Worm (Caenorhabditis elegans) whole organism, mixed stage, embryonic: ENCODE results near the gene ZK218.3.

ENCODE experiments used
- M03D4.4 ChIP-seq: sonication (generic microtip); optimal IDR thresholded peaks from 2 replicates; lab custom pipeline; 2017; ENCODE audit warnings: mild to moderate bottlenecking, missing genetic modification characterization, missing compliant biosample characterization
- blmp-1 ChIP-seq: fragments of 150-350 bp; optimal IDR thresholded peaks from 2 replicates; lab custom pipeline; 2014; ENCODE audit warnings: missing biosample characterization, missing genetic modification characterization
- ceh-83 ChIP-seq: fragments of 200-800 bp; sonication (Bioruptor generic); optimal IDR thresholded peaks from 2 replicates; lab custom pipeline; 2018; ENCODE audit warnings: mild to moderate bottlenecking, missing genetic modification characterization, missing compliant biosample characterization
- ces-1 ChIP-seq: fragments of 150-350 bp; optimal IDR thresholded peaks from 2 replicates; lab custom pipeline; 2014; ENCODE audit warnings: missing biosample characterization, missing genetic modification reagents, missing genetic modification characterization
- drap-1 ChIP-seq: fragments of 200-800 bp; sonication (Bioruptor generic); optimal IDR thresholded peaks from 3 replicates; lab custom pipeline; 2018; ENCODE audit warnings: mild to moderate bottlenecking, missing genetic modification characterization, missing compliant biosample characterization
- lin-32 ChIP-seq: fragments of 200-800 bp; sonication (Bioruptor generic); optimal IDR thresholded peaks from 2 replicates; lab custom pipeline; 2018; ENCODE audit warnings: mild to moderate bottlenecking, missing genetic modification characterization, missing compliant biosample characterization
- nhr-12 ChIP-seq: fragments of 150-350 bp; optimal IDR thresholded peaks from 2 replicates; lab custom pipeline; 2014; ENCODE audit warnings: missing biosample characterization, missing genetic modification characterization
- nhr-237 ChIP-seq: fragments of 150-350 bp; optimal IDR thresholded peaks from 2 replicates; lab custom pipeline; 2014; ENCODE audit warnings: missing biosample characterization, missing genetic modification characterization
- pha-4 ChIP-seq: fragments of 150-350 bp; optimal IDR thresholded peaks from 2 replicates; lab custom pipeline; 2018; ENCODE audit warnings: missing biosample characterization, missing genetic modification reagents, missing genetic modification characterization
- snpc-4 ChIP-seq: fragments of 150-350 bp; optimal IDR thresholded peaks from 2 replicates; lab custom pipeline; 2014; ENCODE audit warnings: missing biosample characterization, missing genetic modification characterization
- unc-120 ChIP-seq: sonication (generic microtip); optimal IDR thresholded peaks from 2 replicates; lab custom pipeline; 2017; ENCODE audit warnings: missing genetic modification characterization, missing compliant biosample characterization; ENCODE audit not compliant: poor library complexity, severe bottlenecking
- ztf-11 ChIP-seq: fragments of 150-350 bp; optimal IDR thresholded peaks from 2 replicates; lab custom pipeline; 2014; ENCODE audit warnings: missing biosample characterization, missing genetic modification characterization

DNA sequence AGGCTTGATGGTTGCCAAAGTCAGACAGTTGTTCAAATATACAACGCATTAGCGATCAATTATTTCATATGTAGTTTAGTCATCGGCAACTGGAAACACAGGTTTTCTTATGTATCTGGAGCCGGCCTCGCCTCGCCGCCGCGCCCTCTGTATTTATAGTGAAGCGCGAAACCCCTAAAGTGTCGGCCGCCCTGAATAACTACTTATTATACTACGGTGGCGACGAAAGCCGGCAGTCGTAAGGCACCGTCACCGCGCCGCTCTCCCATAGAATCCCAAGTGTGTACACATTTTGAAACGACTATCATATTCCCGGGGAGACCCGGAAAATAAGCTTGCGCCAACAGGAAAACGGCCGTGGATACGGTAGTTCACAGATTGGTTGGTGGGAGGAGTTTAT, 4.0 kb downstream of the ZK218.3 start:
- TF ChIP-seq nhr-237 (tag; lab: Kevin White, UChicago) (no peak), ceh-83 (GFP tag; lab: Kevin White, UChicago) (no peak), snpc-4 (tag; lab: Kevin White, UChicago) (no peak), ces-1 (no peak), M03D4.4 (tag; lab: Kevin White, UChicago) (no peak), lin-32 (GFP tag; lab: Kevin White, UChicago) (no peak), nhr-12 (tag; lab: Kevin White, UChicago) (no peak), blmp-1 (tag; lab: Kevin White, UChicago) (no peak), ztf-11 (tag; lab: Kevin White, UChicago) (no peak), unc-120 (tag; lab: Kevin White, UChicago) (no peak), drap-1 (no peak), pha-4 (tag; lab: Kevin White, UChicago) (no peak)
